Worm (Caenorhabditis elegans) whole organism, L4 larva: Measurements from ENCODE around the gene pfn-3.

Source experiments
- F26F4.8 ChIP-seq: fragments of 200-800 bp; sonication (Bioruptor generic); conservative IDR thresholded peaks from 2 replicates; pipeline ENCODE4 v1.3.6; 2022; ENCODE audit warnings: missing genetic modification characterization, missing compliant biosample characterization
- F37D6.2 ChIP-seq: sonication (generic microtip); optimal IDR thresholded peaks from 2 replicates; lab custom pipeline; 2016; ENCODE audit warnings: mild to moderate bottlenecking, missing genetic modification characterization, missing compliant biosample characterization
- T26A8.4 ChIP-seq: fragments of 200-800 bp; sonication (Bioruptor generic); IDR thresholded peaks from 2 replicates; pipeline ENCODE4 v1.3.6; 2022; ENCODE audit warnings: missing genetic modification characterization, missing compliant biosample characterization
- Y105C5A.15 ChIP-seq: fragments of 200-800 bp; sonication (Bioruptor generic); IDR thresholded peaks from 2 replicates; pipeline ENCODE4 v1.3.6; 2022; ENCODE audit warnings: missing genetic modification characterization, missing compliant biosample characterization
- aha-1 ChIP-seq: fragments of 150-350 bp; peaks from one replicate; lab custom pipeline; 2014; ENCODE audit warnings: missing biosample characterization, missing genetic modification characterization
- ceh-32 ChIP-seq: sonication (generic microtip); optimal IDR thresholded peaks from 2 replicates; lab custom pipeline; 2016; ENCODE audit warnings: mild to moderate bottlenecking, missing genetic modification characterization, missing compliant biosample characterization; ENCODE audit not compliant: poor library complexity
- ces-1 ChIP-seq: fragments of 150-350 bp; sonication (generic microtip); optimal IDR thresholded peaks from 4 replicates; lab custom pipeline; 2014; ENCODE audit warnings: missing biosample characterization, missing genetic modification reagents, missing genetic modification characterization
- cey-2 ChIP-seq: sonication (generic microtip); optimal IDR thresholded peaks from 3 replicates; lab custom pipeline; 2017; ENCODE audit warnings: missing genetic modification characterization, mild to moderate bottlenecking, missing compliant biosample characterization, antibody characterized with exemption, borderline replicate concordance; ENCODE audit not compliant: insufficient read depth
- ctbp-1 ChIP-seq: fragments of 200-800 bp; sonication (Bioruptor generic); IDR thresholded peaks from 2 replicates; pipeline ENCODE4 v1.3.6; 2022; ENCODE audit warnings: missing genetic modification reagents, missing genetic modification characterization, missing compliant biosample characterization
- daf-12 ChIP-seq: fragments of 150-350 bp; optimal IDR thresholded peaks from 2 replicates; lab custom pipeline; 2014; ENCODE audit warnings: missing biosample characterization, missing genetic modification reagents, missing genetic modification characterization
- dmd-6 ChIP-seq: fragments of 200-800 bp; sonication (Bioruptor generic); IDR thresholded peaks from 2 replicates; pipeline ENCODE4 v1.3.6; 2022; ENCODE audit warnings: missing genetic modification reagents, missing genetic modification characterization, missing compliant biosample characterization
- dmd-9 ChIP-seq: fragments of 200-800 bp; sonication (Bioruptor generic); IDR thresholded peaks from 2 replicates; pipeline ENCODE4 v1.3.6; 2022; ENCODE audit warnings: missing genetic modification reagents, missing genetic modification characterization, missing compliant biosample characterization
- fkh-10 ChIP-seq: fragments of 150-350 bp; optimal IDR thresholded peaks from 2 replicates; lab custom pipeline; 2014; ENCODE audit warnings: missing biosample characterization, missing genetic modification reagents, missing genetic modification characterization
- hif-1 ChIP-seq, 2 experiments: sonication (generic microtip); optimal IDR thresholded peaks; 2 replicates each; lab custom pipeline; 2016 to 2017; ENCODE audit warnings: missing compliant biosample characterization in 2 of 2, missing genetic modification characterization in 2 of 2, missing genetic modification reagents in 2 of 2, missing genotype in 2 of 2, mild to moderate bottlenecking in 1 of 2
- hlh-11 ChIP-seq: fragments of 200-800 bp; sonication (Bioruptor generic); optimal IDR thresholded peaks from 2 replicates; lab custom pipeline; 2018; ENCODE audit warnings: mild to moderate bottlenecking, missing genetic modification characterization, missing compliant biosample characterization
- hlh-30 ChIP-seq: sonication (generic microtip); optimal IDR thresholded peaks from 2 replicates; lab custom pipeline; 2017; ENCODE audit warnings: antibody characterized with exemption, mild to moderate bottlenecking, missing genetic modification characterization, missing compliant biosample characterization; ENCODE audit not compliant: insufficient read depth
- hmg-1.1 ChIP-seq: fragments of 200-800 bp; sonication (Bioruptor generic); IDR thresholded peaks from 2 replicates; pipeline ENCODE4 v1.3.6; 2022; ENCODE audit warnings: missing genetic modification reagents, missing genetic modification characterization, missing compliant biosample characterization
- lin-38 ChIP-seq: fragments of 200-800 bp; sonication (Bioruptor generic); IDR thresholded peaks from 2 replicates; pipeline ENCODE4 v1.3.6; 2022; ENCODE audit warnings: missing genetic modification reagents, missing genetic modification characterization, missing compliant biosample characterization
- lin-39 ChIP-seq: fragments of 150-350 bp; optimal IDR thresholded peaks from 2 replicates; lab custom pipeline; 2014; ENCODE audit warnings: missing biosample characterization, missing genetic modification reagents, missing genetic modification characterization
- lsy-2 ChIP-seq, 2 experiments: fragments of 150-350 bp in 1 of 2; sonication (generic microtip) in 1 of 2; optimal IDR thresholded peaks; 2 replicates each; lab custom pipeline; 2014 to 2017; ENCODE audit warnings: missing biosample characterization in 2 of 2, missing genetic modification characterization in 2 of 2
- mdl-1 ChIP-seq, 2 experiments: fragments of 150-350 bp in 1 of 2; sonication (generic microtip) in 1 of 2; optimal IDR thresholded peaks; 2 replicates each; lab custom pipeline; 2014 to 2017; ENCODE audit warnings: missing biosample characterization in 2 of 2, missing genetic modification characterization in 2 of 2
- mep-1 ChIP-seq: fragments of 150-350 bp; sonication (generic microtip); optimal IDR thresholded peaks from 3 replicates; lab custom pipeline; 2014; ENCODE audit warnings: missing biosample characterization, missing genetic modification characterization
- mxl-3 ChIP-seq: fragments of 200-800 bp; sonication (Bioruptor generic); optimal IDR thresholded peaks from 2 replicates; lab custom pipeline; 2018; ENCODE audit warnings: mild to moderate bottlenecking, missing genetic modification characterization, missing compliant biosample characterization
- nhr-11 ChIP-seq: fragments of 150-350 bp; optimal IDR thresholded peaks from 2 replicates; lab custom pipeline; 2014; ENCODE audit warnings: missing biosample characterization, missing genetic modification characterization
- nhr-111 ChIP-seq: fragments of 200-800 bp; sonication (Bioruptor generic); optimal IDR thresholded peaks from 2 replicates; lab custom pipeline; 2018; ENCODE audit warnings: mild to moderate bottlenecking, missing genetic modification characterization, missing compliant biosample characterization
- nhr-28 ChIP-seq: fragments of 150-350 bp; optimal IDR thresholded peaks from 2 replicates; lab custom pipeline; 2014; ENCODE audit warnings: missing biosample characterization, missing genetic modification characterization
- nhr-48 ChIP-seq: sonication (generic microtip); optimal IDR thresholded peaks from 2 replicates; lab custom pipeline; 2016; ENCODE audit warnings: mild to moderate bottlenecking, missing genetic modification characterization, missing compliant biosample characterization
- php-3 ChIP-seq: fragments of 200-800 bp; sonication (Bioruptor generic); IDR thresholded peaks from 2 replicates; pipeline ENCODE4 v1.3.6; 2022; ENCODE audit warnings: missing genetic modification reagents, missing genetic modification characterization, missing compliant biosample characterization
- rbr-2 ChIP-seq: sonication (generic microtip); optimal IDR thresholded peaks from 2 replicates; lab custom pipeline; 2016; ENCODE audit warnings: missing genotype, missing genetic modification characterization, missing compliant biosample characterization
- set-16 ChIP-seq: fragments of 200-800 bp; sonication (Bioruptor generic); IDR thresholded peaks from 2 replicates; pipeline ENCODE4 v1.3.6; 2022; ENCODE audit warnings: missing genetic modification reagents, missing genetic modification characterization, missing compliant biosample characterization
- skn-1 ChIP-seq: fragments of 150-350 bp; optimal IDR thresholded peaks from 2 replicates; lab custom pipeline; 2014; ENCODE audit warnings: missing biosample characterization, missing genetic modification characterization
- tra-1 ChIP-seq: fragments of 200-800 bp; sonication (Bioruptor generic); IDR thresholded peaks from 2 replicates; pipeline ENCODE4 v1.3.6; 2022; ENCODE audit warnings: missing genetic modification reagents, missing genetic modification characterization, missing compliant biosample characterization
- unc-62 ChIP-seq, 3 experiments: fragments of 150-350 bp in 1 of 3; sonication (generic microtip); optimal IDR thresholded peaks in 2 of 3; peaks in 1 of 3; 1 replicate in 1 of 3; 2 replicates in 2 of 3; lab custom pipeline; 2014 to 2017; ENCODE audit warnings: missing biosample characterization in 3 of 3, missing genetic modification characterization in 3 of 3, missing genetic modification reagents in 3 of 3, missing genotype in 1 of 3
- zfp-3 ChIP-seq: fragments of 200-800 bp; sonication (Bioruptor generic); conservative IDR thresholded peaks from 2 replicates; pipeline ENCODE4 v1.3.6; 2022; ENCODE audit warnings: missing genetic modification reagents, missing genetic modification characterization, missing compliant biosample characterization
- ztf-7 ChIP-seq: fragments of 150-350 bp; optimal IDR thresholded peaks from 2 replicates; lab custom pipeline; 2014; ENCODE audit warnings: missing biosample characterization, missing genetic modification characterization

pfn-3 gene

ce11 chrX:1068986-1069385 lies 11.5 kb downstream of the pfn-3 start, which contains the start of gene mksr-1:
TSS of gene mksr-1 (minus strand) at chrX:1069129.
- TF ChIP-seq daf-12 (tag; lab: Kevin White, UChicago) (no peak), aha-1 (tag; lab: Kevin White, UChicago) (peak; percentile 35)

- peak in 1 of 2 experiments; percentile 38 for TF ChIP-seq hif-1 (tag; optimal IDR thresholded peaks at IDR 0.05; lab: Kevin White, UChicago)
- TF ChIP-seq skn-1 (tag; lab: Kevin White, UChicago): no peak
- peak; percentile 73 for TF ChIP-seq mep-1
- peak; percentile 48 for TF ChIP-seq hlh-11
- TF ChIP-seq rbr-2 (tag; lab: Kevin White, UChicago): peak; percentile 83
- TF ChIP-seq zfp-3 (GFP tag; lab: Robert Waterston, UW): no peak
- TF ChIP-seq Y105C5A.15: no peak
- 0 out of 2 replicates have a peak, but pooled peaks have one; percentile 9 for TF ChIP-seq lin-38 (GFP tag; lab: Robert Waterston, UW)
- no peak for TF ChIP-seq ceh-32 (tag; lab: Kevin White, UChicago)
- TF ChIP-seq hlh-30: peak; percentile 69
- TF ChIP-seq set-16 (GFP tag; lab: Robert Waterston, UW): peak; percentile 99
- peak; percentile 23 for TF ChIP-seq nhr-11 (tag; lab: Kevin White, UChicago)
- no peak for TF ChIP-seq nhr-28 (tag; lab: Kevin White, UChicago)
- peak; percentile 9 for TF ChIP-seq nhr-48 (tag; lab: Kevin White, UChicago)
- TF ChIP-seq nhr-111 (GFP tag; lab: Kevin White, UChicago): no peak
- peak in 1 of 2 experiments; percentile 99 for TF ChIP-seq unc-62 (GFP tag; optimal IDR thresholded peaks at IDR 0.05 in 1 of 2; lab: Kevin White, UChicago)
- no peak for TF ChIP-seq unc-62 (tag; optimal IDR thresholded peaks at IDR 0.05; lab: Kevin White, UChicago)
- TF ChIP-seq lsy-2 (tag; optimal IDR thresholded peaks at IDR 0.05; lab: Kevin White, UChicago): peak; percentile 29 to 40
- TF ChIP-seq mxl-3 (GFP tag; lab: Kevin White, UChicago): peak; percentile 66
- no peak for TF ChIP-seq cey-2 (tag; lab: Kevin White, UChicago)
- TF ChIP-seq F37D6.2 (tag; lab: Kevin White, UChicago): peak; percentile 72
- peak; percentile 85 for TF ChIP-seq hmg-1.1 (GFP tag; lab: Robert Waterston, UW)
- 0 out of 2 replicates have a peak, but pooled peaks have one; percentile 36 for TF ChIP-seq dmd-9 (GFP tag; lab: Robert Waterston, UW)
- peak; percentile 36 for TF ChIP-seq dmd-6 (GFP tag; lab: Robert Waterston, UW)
- TF ChIP-seq T26A8.4: no peak
- peak in 1 of 2 experiments; percentile 70 for TF ChIP-seq mdl-1 (tag; optimal IDR thresholded peaks at IDR 0.05; lab: Kevin White, UChicago)
- TF ChIP-seq ctbp-1 (GFP tag; lab: Robert Waterston, UW): peak; percentile 79
- TF ChIP-seq lin-39 (tag; lab: Kevin White, UChicago): peak; percentile 23
- TF ChIP-seq php-3 (GFP tag; lab: Robert Waterston, UW): no peak
- TF ChIP-seq tra-1 (GFP tag; lab: Robert Waterston, UW): 0 out of 2 replicates have a peak, but pooled peaks have one; percentile 7
- TF ChIP-seq, all 104 proteins: peak for 20
Observed at ce11 chrX:1064064-1064463, 16.4 kb downstream of the pfn-3 start.

- TF ChIP-seq lin-39 (tag; lab: Kevin White, UChicago) (no peak), ztf-7 (tag; lab: Kevin White, UChicago) (no peak), aha-1 (tag; lab: Kevin White, UChicago) (peak; percentile 22), F26F4.8 (GFP tag; lab: Robert Waterston, UW) (no peak), ctbp-1 (GFP tag; lab: Robert Waterston, UW) (peak; percentile 63; the same call in 1 of the 2 replicates), ces-1 (GFP tag; lab: Kevin White, UChicago) (peak; percentile 81), fkh-10 (GFP tag; lab: Kevin White, UChicago) (peak; percentile 35), rbr-2 (tag; lab: Kevin White, UChicago) (peak; percentile 15), hmg-1.1 (GFP tag; lab: Robert Waterston, UW) (peak; percentile 72; the same call in 1 of the 2 replicates), mep-1 (peak; percentile 41)
Observed at ce11 chrX:1062403-1063073, 17.9 kb downstream of the pfn-3 start, which contains the start of gene unc-1. TSS of gene unc-1 (minus strand) at chrX:1062453.
